Worm (Caenorhabditis elegans): Measurements from ENCODE around the gene snrp-3.

- TF ChIP-seq fos-1 (tag; optimal IDR thresholded peaks at IDR 0.05) (no peak), zag-1 (tag; optimal IDR thresholded peaks at IDR 0.05) (no peak), snpc-4 (tag; optimal IDR thresholded peaks at IDR 0.05) (no peak), blmp-1 (tag; optimal IDR thresholded peaks at IDR 0.05; ENCODE audit: insufficient read depth) (no peak), ceh-82 (tag; optimal IDR thresholded peaks at IDR 0.05) (no peak), sma-3 (GFP tag; optimal IDR thresholded peaks at IDR 0.05) (no peak), ztf-11 (tag; optimal IDR thresholded peaks at IDR 0.05) (no peak), ztf-4 (tag; optimal IDR thresholded peaks at IDR 0.05) (no peak), ZK546.5 (tag; optimal IDR thresholded peaks at IDR 0.05) (no peak)
These were observed 9.8 kb upstream of the snrp-3 start, which contains the start of gene ttll-11 for ce11 chrIV:8697436-8697835.

Measured in whole organism, L2 larva.